Fruit fly (Drosophila melanogaster) whole organism, larva: ENCODE results near the gene Bicra.
A peak's percentile ranks its signal among the peaks of the same experiment; 100 is the strongest.

Experiments used
- noc ChIP-seq: fragments of 200-800 bp; sonication (Bioruptor generic); optimal IDR thresholded peaks from 3 replicates; lab custom pipeline; 2019; ENCODE audit warnings: missing biosample characterization, mild to moderate bottlenecking, missing genetic modification characterization, moderate library complexity

Gene Bicra

dm6 chr3R:29059385-29059784 is 3.5 kb upstream of the Bicra start:
- TF ChIP-seq noc: no peak

dm6 chr3R:29063207-29063920 is 524 bp downstream of the Bicra start:
- peak; percentile 85 for TF ChIP-seq noc

- no peak for TF ChIP-seq noc
Observed at dm6 chr3R:29063921-29064460, 1.2 kb downstream of the Bicra start.

DNA sequence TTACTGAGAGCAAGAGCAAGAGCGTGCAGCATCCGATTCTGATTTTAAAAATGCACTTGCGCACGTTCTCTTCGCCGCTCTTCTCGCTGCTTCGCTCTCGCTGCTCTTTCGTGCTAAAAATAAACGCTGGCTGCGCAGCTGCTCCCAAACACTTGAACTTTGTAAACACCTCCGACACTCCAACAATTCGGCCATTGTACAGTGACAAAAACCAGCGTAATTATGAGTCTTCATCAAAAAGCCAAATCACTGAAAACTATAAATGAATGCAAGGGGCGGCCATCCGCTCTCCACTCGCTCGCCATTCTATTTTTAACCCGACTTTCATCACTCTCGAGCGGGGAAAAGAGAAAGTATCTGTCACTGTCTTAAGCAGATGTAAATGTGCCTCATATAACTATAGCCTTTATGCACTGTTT is 1.9 kb downstream of the Bicra start:
- no peak for TF ChIP-seq noc

DNA sequence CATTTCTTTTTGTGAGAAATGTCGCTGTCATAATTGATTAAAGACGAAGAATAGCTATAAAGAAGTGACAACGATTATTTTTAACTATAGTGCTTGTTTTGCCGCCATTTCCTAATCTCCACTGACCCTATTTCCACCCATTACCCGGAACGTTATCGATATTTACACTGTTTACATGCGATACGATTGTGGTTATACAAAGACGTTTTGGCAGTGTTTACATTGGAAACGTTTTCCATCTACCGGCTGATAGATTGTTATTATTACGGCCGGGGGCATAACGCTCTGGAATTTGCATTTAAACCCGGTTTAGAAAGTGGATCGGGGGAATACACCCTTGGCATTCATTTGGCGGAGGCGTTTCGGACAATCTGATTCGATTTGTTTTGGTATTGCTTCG is 3.4 kb downstream of the Bicra start:
- TF ChIP-seq noc: no peak

- no peak for TF ChIP-seq noc
Observed at dm6 chr3R:29067091-29067490, 4.3 kb downstream of the Bicra start.

DNA sequence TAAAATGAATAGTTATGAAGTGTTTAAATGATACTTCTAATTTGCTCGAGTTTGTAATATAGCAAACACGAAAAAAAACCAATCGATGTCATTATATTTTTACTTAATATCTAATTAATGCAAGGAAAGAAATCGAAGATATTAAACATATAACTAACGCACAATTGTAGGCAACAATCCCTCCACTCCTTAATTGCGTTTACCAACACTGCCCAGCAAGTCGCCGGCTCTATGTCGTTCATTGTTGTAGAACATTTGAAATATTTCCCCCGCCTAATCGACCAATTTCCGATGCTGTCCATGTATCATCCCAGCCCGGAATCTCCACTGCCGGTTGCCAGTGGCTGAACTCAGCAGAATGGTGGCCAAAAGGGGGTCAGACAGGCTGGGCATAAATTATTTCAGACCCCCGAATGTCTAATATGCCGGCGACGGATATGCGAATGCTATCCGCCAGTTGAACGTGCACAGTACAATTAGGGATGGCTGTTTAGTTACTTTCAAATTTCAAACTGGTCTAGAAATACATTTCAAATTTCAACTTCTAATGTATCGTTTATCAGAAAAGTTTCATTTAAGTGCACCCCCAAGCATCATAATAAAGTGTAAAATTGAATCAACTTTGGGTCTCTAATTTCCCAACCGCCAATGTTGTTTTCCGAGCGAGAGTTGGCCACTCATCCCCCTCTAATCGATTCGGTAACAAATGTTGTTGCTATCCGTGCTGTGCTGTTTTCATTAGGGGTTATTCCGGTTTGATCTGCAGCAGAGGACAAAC is 5.8 kb downstream of the Bicra start:
- peak; percentile 29 for TF ChIP-seq noc

DNA sequence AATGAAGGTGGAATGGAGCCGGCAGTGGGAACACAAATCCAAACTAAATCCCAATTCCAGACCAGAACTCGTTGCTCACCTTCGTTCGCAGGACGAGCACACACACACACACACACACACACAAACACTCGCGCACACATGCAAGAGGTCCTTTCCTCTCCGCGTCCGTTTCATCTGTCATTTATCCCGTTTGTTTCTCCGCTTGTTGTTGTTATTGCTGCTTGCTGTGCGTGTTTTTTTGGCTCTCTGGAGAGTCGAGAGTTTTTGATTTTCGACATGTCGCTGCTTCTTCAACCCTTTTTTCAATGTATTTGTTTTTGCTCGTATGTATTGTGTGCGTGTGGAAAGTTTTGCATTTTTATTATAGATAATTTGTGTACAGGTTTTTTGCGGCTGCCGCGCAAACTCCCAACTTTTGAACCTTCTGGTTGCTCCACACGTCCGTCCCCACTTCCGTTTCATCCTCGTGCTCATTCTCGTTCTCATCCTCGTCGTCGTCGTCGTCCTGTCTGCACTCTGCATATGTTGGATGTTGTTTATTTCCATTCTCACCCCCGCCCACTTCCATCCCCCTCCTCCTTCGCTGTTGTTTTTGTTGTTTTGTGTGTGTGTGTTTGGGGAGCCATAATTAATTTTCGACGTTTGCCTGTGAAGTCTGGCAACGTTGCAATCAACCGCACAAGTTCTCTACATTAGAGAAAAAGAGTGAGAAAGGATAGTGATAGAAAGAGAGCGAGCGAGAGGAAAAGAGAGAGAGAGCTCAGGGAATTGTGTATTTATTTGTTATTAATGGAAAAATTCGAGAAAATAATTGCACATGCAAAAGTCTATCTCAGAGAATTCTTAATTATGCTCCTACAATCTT is 6.6 kb downstream of the Bicra start:
- no peak for TF ChIP-seq noc

DNA sequence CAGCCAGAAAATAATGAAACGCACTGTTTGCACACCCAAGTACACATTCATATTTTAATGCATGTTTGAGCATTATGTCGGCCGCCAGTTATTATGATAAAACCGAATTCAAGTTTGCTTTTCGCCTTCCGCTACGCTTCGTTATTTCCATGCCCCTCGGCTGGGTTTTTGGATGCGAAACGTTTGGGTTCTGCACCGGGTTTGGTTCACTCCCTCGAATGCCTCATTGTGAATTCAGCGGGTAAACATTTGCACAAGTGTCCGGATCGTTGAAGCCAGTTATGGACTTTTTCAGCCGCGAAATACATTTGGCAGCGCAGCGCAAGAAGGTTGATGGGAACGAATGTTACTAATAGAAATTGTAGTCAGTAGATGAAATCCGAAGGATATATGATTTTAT is 8.3 kb downstream of the Bicra start:
- no peak for TF ChIP-seq noc

- no peak for TF ChIP-seq noc
Observed at dm6 chr3R:29072834-29073233, 10.0 kb downstream of the Bicra start.

- TF ChIP-seq noc: peak; percentile 16
Observed at dm6 chr3R:29074001-29074609, 11.3 kb downstream of the Bicra start.

DNA sequence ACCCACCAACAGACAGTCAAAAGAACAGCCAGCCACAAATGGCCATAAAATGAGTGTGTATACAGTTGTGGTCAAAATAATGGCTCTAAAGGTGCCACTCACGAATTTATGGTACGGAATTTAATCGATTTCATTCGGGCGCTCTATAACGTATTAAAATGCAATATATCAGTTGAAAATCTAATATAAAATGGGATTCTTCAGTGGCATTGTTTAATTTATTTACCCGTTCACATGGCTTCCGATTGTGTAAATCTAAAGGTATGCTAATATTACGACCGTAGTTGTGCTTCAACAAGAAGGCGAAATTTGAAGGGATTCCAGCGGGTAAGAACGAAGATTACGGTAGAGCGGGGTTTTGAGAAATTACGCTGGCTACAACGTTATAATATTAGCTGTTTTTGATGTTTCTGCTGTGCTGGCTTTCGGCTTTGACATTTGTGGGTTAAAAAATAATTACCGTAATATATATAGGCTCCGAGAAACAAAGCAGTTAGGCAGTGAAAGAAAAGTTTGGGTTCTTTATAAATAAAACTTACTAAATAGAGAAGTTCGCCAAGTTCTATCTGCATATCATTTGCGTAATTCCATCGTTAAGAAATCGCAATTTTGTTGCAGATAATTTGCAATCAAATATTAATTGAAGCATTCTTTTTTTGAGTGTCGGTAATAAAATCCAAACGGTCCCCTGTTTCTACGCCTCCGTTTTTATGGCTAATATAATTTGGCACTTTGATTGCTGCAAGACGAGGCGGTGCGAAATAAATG is 13.0 kb downstream of the Bicra start:
- peak; percentile 19 for TF ChIP-seq noc

DNA sequence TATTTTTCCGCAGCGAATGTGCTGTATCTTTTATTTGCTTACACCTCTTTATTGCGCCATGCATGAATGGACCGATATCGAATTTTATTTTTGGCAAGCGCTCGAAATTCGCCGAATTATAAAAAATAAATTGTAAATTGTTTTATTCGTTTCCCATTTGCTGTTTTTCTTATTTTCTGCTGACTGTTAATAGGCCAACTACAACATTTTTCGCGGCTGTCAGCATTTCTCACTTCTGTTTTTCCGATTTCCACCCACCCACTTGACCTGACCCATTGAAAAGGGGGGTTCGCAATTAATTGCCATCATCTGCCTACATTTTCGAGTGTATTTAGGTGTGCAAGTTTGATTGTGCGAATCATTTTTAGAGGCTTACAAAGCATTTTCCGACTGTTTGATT is 13.8 kb downstream of the Bicra start:
- no peak for TF ChIP-seq noc

DNA sequence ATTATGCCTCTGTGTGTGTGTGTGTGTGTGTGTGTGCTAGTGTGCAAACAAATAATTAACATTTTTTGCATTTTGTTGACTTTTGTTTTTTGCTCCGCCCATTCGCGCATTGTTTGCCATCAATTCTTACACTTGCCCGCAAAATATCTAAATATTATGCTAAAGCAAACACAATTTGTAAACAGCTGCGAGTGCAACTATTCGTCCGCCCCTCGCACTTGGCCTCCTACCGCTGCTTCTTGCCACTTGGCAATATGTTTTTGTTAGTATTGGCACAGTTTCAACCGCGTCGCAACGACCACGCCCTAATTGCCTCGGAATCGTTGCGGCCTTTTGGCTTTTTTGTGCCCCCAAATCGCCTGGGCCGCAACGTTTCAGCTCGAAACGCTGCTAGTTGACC is 14.7 kb downstream of the Bicra start:
- TF ChIP-seq noc: no peak

DNA sequence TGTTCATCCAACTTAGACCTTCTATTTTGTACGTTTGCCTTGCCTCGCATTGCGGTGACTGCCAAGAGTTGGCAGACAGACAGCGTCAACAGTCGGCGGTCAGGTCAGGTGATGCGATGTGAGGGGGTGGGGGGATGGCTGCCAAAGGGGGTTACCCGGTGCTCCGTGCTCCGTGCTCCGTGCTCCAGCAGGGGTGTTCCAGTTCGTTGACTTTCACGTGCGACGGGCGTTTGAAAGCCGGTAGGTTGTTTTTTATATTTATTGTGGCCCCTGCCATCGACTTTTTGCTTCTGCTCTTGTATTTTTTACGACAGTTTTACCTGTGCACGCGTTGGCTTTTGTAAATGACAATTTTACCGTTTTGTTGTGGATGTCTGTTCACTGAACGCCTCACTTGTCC is 19.2 kb downstream of the Bicra start:
- TF ChIP-seq noc: no peak
